Worm (Caenorhabditis elegans) whole organism, L1 larva: ENCODE measurements around the gene ZK1248.4.

Experiments
- aly-2 ChIP-seq: fragments of 150-350 bp; optimal IDR thresholded peaks from 2 replicates; lab custom pipeline; 2014; ENCODE audit warnings: missing biosample characterization, missing genetic modification characterization
- ceh-8 ChIP-seq: fragments of 200-800 bp; sonication (Bioruptor generic); optimal IDR thresholded peaks from 2 replicates; lab custom pipeline; 2018; ENCODE audit warnings: mild to moderate bottlenecking, missing genetic modification characterization, moderate library complexity, missing compliant biosample characterization
- dpl-1 ChIP-seq, 3 experiments: fragments of 150-350 bp in 2 of 3; sonication (generic microtip) in 1 of 3; optimal IDR thresholded peaks; 2 replicates each; lab custom pipeline; 2014 to 2017; ENCODE audit warnings: missing biosample characterization in 3 of 3, missing genetic modification characterization in 3 of 3, missing genetic modification reagents in 3 of 3
- egl-27 ChIP-seq, 2 experiments: fragments of 150-350 bp in 1 of 2; sonication (generic microtip); optimal IDR thresholded peaks; 3 replicates each; lab custom pipeline; 2017 to 2018; ENCODE audit warnings: missing biosample characterization in 2 of 2, missing genetic modification characterization in 2 of 2, missing genetic modification reagents in 2 of 2
- elt-3 ChIP-seq, 6 experiments: fragments of 150-350 bp in 1 of 6; sonication (generic microtip); optimal IDR thresholded peaks; 2 replicates each; lab custom pipeline; 2017 to 2018; ENCODE audit warnings: missing biosample characterization in 6 of 6, missing genetic modification characterization in 6 of 6, inconsistent platforms in 1 of 6
- nhr-11 ChIP-seq: fragments of 150-350 bp; optimal IDR thresholded peaks from 2 replicates; lab custom pipeline; 2014; ENCODE audit warnings: missing biosample characterization, missing genetic modification characterization
- nhr-237 ChIP-seq: fragments of 150-350 bp; optimal IDR thresholded peaks from 2 replicates; lab custom pipeline; 2014; ENCODE audit warnings: missing biosample characterization, missing genetic modification characterization
- nhr-47 ChIP-seq: sonication (generic microtip); optimal IDR thresholded peaks from 2 replicates; lab custom pipeline; 2016; ENCODE audit warnings: mild to moderate bottlenecking, missing genetic modification characterization, moderate library complexity, missing compliant biosample characterization
- snpc-4 ChIP-seq: fragments of 150-350 bp; optimal IDR thresholded peaks from 2 replicates; lab custom pipeline; 2014; ENCODE audit warnings: missing biosample characterization, missing genetic modification characterization
- unc-86 ChIP-seq: sonication (generic microtip); optimal IDR thresholded peaks from 2 replicates; lab custom pipeline; 2016; ENCODE audit warnings: missing genetic modification characterization, missing compliant biosample characterization

DNA sequence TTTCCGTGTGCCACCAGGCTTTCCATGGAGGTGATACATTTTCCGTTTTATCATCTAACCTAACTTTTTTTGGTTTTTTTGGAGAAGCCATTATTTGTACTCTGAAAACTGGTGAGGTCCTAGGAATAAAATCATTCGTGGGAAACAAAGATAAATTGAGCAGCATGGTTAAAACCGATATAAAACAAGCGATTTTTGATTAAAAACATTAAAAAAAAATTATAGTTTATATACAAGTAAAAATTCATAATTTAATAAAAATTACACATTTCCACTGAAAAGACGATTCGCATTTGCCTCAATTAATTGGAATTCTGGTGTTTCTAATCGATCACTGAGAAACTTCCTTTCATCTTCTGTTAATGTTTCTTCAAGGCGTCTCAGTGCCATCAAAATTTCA lies 20.1 kb downstream of the ZK1248.4 start, which contains the start of gene ZK1248.15:
- no peak for TF ChIP-seq unc-86 (tag; lab: Kevin White, UChicago)
- no peak for TF ChIP-seq nhr-237
- TF ChIP-seq snpc-4 (tag; lab: Kevin White, UChicago): no peak
- TF ChIP-seq ceh-8 (GFP tag; lab: Kevin White, UChicago): no peak
- no peak for TF ChIP-seq dpl-1 (GFP tag; optimal IDR thresholded peaks at IDR 0.05; lab: Kevin White, UChicago)
- no peak for TF ChIP-seq elt-3 (tag; optimal IDR thresholded peaks at IDR 0.05; lab: Kevin White, UChicago)
- no peak for TF ChIP-seq aly-2 (tag; lab: Kevin White, UChicago)
- no peak for TF ChIP-seq nhr-11 (tag; lab: Kevin White, UChicago)
- TF ChIP-seq egl-27 (tag; optimal IDR thresholded peaks at IDR 0.05; lab: Kevin White, UChicago): no peak
- no peak for TF ChIP-seq nhr-47 (tag; lab: Kevin White, UChicago)
